Worm (Caenorhabditis elegans) whole organism, L1 larva: Measurements from ENCODE around the gene H37A05.4.

Experiments
- C16A3.4 ChIP-seq: fragments of 150-350 bp; optimal IDR thresholded peaks from 2 replicates; lab custom pipeline; 2014; ENCODE audit warnings: missing biosample characterization, missing genetic modification characterization
- F16B12.6 ChIP-seq: fragments of 150-350 bp; optimal IDR thresholded peaks from 2 replicates; lab custom pipeline; 2014; ENCODE audit warnings: missing biosample characterization, missing genetic modification characterization
- alr-1 ChIP-seq: fragments of 200-800 bp; sonication (Bioruptor generic); optimal IDR thresholded peaks from 2 replicates; lab custom pipeline; 2018; ENCODE audit warnings: borderline replicate concordance, mild to moderate bottlenecking, missing genetic modification characterization, missing compliant biosample characterization
- aly-2 ChIP-seq: fragments of 150-350 bp; optimal IDR thresholded peaks from 2 replicates; lab custom pipeline; 2014; ENCODE audit warnings: missing biosample characterization, missing genetic modification characterization
- blmp-1 ChIP-seq: fragments of 150-350 bp; optimal IDR thresholded peaks from 2 replicates; lab custom pipeline; 2014; ENCODE audit warnings: missing biosample characterization, missing genetic modification characterization
- ceh-63 ChIP-seq: fragments of 200-800 bp; sonication (Bioruptor generic); optimal IDR thresholded peaks from 2 replicates; lab custom pipeline; 2018; ENCODE audit warnings: mild to moderate bottlenecking, missing genetic modification characterization, missing compliant biosample characterization
- ceh-88 ChIP-seq: fragments of 200-800 bp; sonication (Bioruptor generic); IDR thresholded peaks from 2 replicates; pipeline ENCODE4 v1.3.6; 2022; ENCODE audit warnings: missing genetic modification characterization, missing compliant biosample characterization
- ceh-90 ChIP-seq: sonication (generic microtip); optimal IDR thresholded peaks from 2 replicates; lab custom pipeline; 2016; ENCODE audit warnings: missing genetic modification characterization, missing compliant biosample characterization
- dsc-1 ChIP-seq: sonication (generic microtip); optimal IDR thresholded peaks from 2 replicates; lab custom pipeline; 2016; ENCODE audit warnings: mild to moderate bottlenecking, missing genetic modification characterization, missing compliant biosample characterization
- efl-1 ChIP-seq, 4 experiments: fragments of 150-350 bp; optimal IDR thresholded peaks in 3 of 4; peaks in 1 of 4; 1 replicate in 1 of 4; 2 replicates in 3 of 4; lab custom pipeline; 2014; ENCODE audit warnings: missing biosample characterization in 2 of 4, missing genetic modification characterization in 2 of 4, missing genetic modification reagents in 2 of 4
- efl-3 ChIP-seq: fragments of 200-800 bp; sonication (Bioruptor generic); optimal IDR thresholded peaks from 2 replicates; lab custom pipeline; 2018; ENCODE audit warnings: mild to moderate bottlenecking, missing genetic modification characterization, missing compliant biosample characterization
- egl-13 ChIP-seq: sonication (generic microtip); optimal IDR thresholded peaks from 2 replicates; lab custom pipeline; 2016; ENCODE audit warnings: missing genotype, missing genetic modification reagents, missing genetic modification characterization, missing compliant biosample characterization
- elt-2 ChIP-seq: sonication (generic microtip); optimal IDR thresholded peaks from 2 replicates; lab custom pipeline; 2016; ENCODE audit warnings: missing genetic modification characterization, mild to moderate bottlenecking, inconsistent platforms, missing compliant biosample characterization, missing genetic modification reagents
- fkh-10 ChIP-seq: sonication (generic microtip); optimal IDR thresholded peaks from 2 replicates; lab custom pipeline; 2017; ENCODE audit warnings: missing biosample characterization, missing genetic modification reagents, missing genetic modification characterization
- fkh-4 ChIP-seq: sonication (generic microtip); optimal IDR thresholded peaks from 2 replicates; lab custom pipeline; 2016; ENCODE audit warnings: missing compliant biosample characterization, missing genetic modification characterization, borderline replicate concordance
- fkh-8 ChIP-seq: sonication (generic microtip); optimal IDR thresholded peaks from 2 replicates; lab custom pipeline; 2016; ENCODE audit warnings: mild to moderate bottlenecking, missing genetic modification characterization, missing compliant biosample characterization
- fos-1 ChIP-seq: fragments of 150-350 bp; optimal IDR thresholded peaks from 2 replicates; lab custom pipeline; 2014; ENCODE audit warnings: missing biosample characterization, missing genetic modification characterization
- grh-1 ChIP-seq: fragments of 200-800 bp; sonication (Bioruptor generic); IDR thresholded peaks from 2 replicates; pipeline ENCODE4 v1.3.6; 2022; ENCODE audit warnings: missing genetic modification reagents, missing genetic modification characterization, missing compliant biosample characterization
- hlh-17 ChIP-seq: fragments of 200-800 bp; sonication (Bioruptor generic); optimal IDR thresholded peaks from 2 replicates; lab custom pipeline; 2018; ENCODE audit warnings: missing genetic modification characterization, mild to moderate bottlenecking, missing compliant biosample characterization, moderate library complexity, borderline replicate concordance
- hlh-4 ChIP-seq: sonication (generic microtip); optimal IDR thresholded peaks from 2 replicates; lab custom pipeline; 2016; ENCODE audit warnings: mild to moderate bottlenecking, missing genetic modification characterization, missing compliant biosample characterization
- isw-1 ChIP-seq: fragments of 200-800 bp; sonication (Bioruptor generic); IDR thresholded peaks from 2 replicates; pipeline ENCODE4 v1.3.6; 2022; ENCODE audit warnings: missing genetic modification characterization, missing compliant biosample characterization
- lin-14 ChIP-seq: fragments of 200-800 bp; sonication (Bioruptor generic); optimal IDR thresholded peaks from 2 replicates; lab custom pipeline; 2018; ENCODE audit warnings: mild to moderate bottlenecking, missing genetic modification characterization, moderate library complexity, missing compliant biosample characterization
- lin-15B ChIP-seq: fragments of 150-350 bp; sonication (generic microtip); optimal IDR thresholded peaks from 3 replicates; lab custom pipeline; 2014; ENCODE audit warnings: missing biosample characterization, missing genetic modification characterization
- lsy-2 ChIP-seq, 2 experiments: fragments of 150-350 bp; optimal IDR thresholded peaks; 2 replicates each; lab custom pipeline; 2014; ENCODE audit warnings: missing biosample characterization in 2 of 2, missing genetic modification characterization in 2 of 2
- mab-9 ChIP-seq: fragments of 200-800 bp; sonication (Bioruptor generic); IDR thresholded peaks from 2 replicates; pipeline ENCODE4 v1.3.6; 2022; ENCODE audit warnings: missing genetic modification reagents, missing genetic modification characterization, missing compliant biosample characterization
- mdl-1 ChIP-seq, 2 experiments: fragments of 150-350 bp; optimal IDR thresholded peaks; 2 replicates each; lab custom pipeline; 2014 to 2017; ENCODE audit warnings: missing biosample characterization in 2 of 2, missing genetic modification characterization in 2 of 2, inconsistent platforms in 1 of 2
- mef-2 ChIP-seq: fragments of 150-350 bp; optimal IDR thresholded peaks from 2 replicates; lab custom pipeline; 2014; ENCODE audit warnings: missing biosample characterization, missing genetic modification characterization
- nhr-12 ChIP-seq: sonication (generic microtip); optimal IDR thresholded peaks from 2 replicates; lab custom pipeline; 2017; ENCODE audit warnings: missing biosample characterization, missing genetic modification characterization
- nhr-19 ChIP-seq: fragments of 200-800 bp; sonication (Bioruptor generic); conservative IDR thresholded peaks from 2 replicates; pipeline ENCODE4 v1.3.6; 2022; ENCODE audit warnings: missing genetic modification characterization, missing compliant biosample characterization
- nhr-20 ChIP-seq: sonication (generic microtip); optimal IDR thresholded peaks from 2 replicates; lab custom pipeline; 2016; ENCODE audit warnings: mild to moderate bottlenecking, missing genetic modification characterization, missing compliant biosample characterization
- nhr-47 ChIP-seq: sonication (generic microtip); optimal IDR thresholded peaks from 2 replicates; lab custom pipeline; 2016; ENCODE audit warnings: mild to moderate bottlenecking, missing genetic modification characterization, moderate library complexity, missing compliant biosample characterization
- nhr-71 ChIP-seq: sonication (generic microtip); optimal IDR thresholded peaks from 2 replicates; lab custom pipeline; 2016; ENCODE audit warnings: mild to moderate bottlenecking, missing genetic modification characterization, moderate library complexity, missing compliant biosample characterization
- nhr-77 ChIP-seq: fragments of 150-350 bp; optimal IDR thresholded peaks from 2 replicates; lab custom pipeline; 2014; ENCODE audit warnings: missing biosample characterization, missing genetic modification characterization
- nhr-84 ChIP-seq: sonication (generic microtip); optimal IDR thresholded peaks from 2 replicates; lab custom pipeline; 2017; ENCODE audit warnings: missing biosample characterization, missing genetic modification characterization
- snpc-4 ChIP-seq: fragments of 150-350 bp; optimal IDR thresholded peaks from 2 replicates; lab custom pipeline; 2014; ENCODE audit warnings: missing biosample characterization, missing genetic modification characterization
- snu-23 ChIP-seq: sonication (generic microtip); optimal IDR thresholded peaks from 2 replicates; lab custom pipeline; 2016; ENCODE audit warnings: missing genetic modification characterization, missing compliant biosample characterization
- sptf-1 ChIP-seq: fragments of 150-350 bp; optimal IDR thresholded peaks from 2 replicates; lab custom pipeline; 2014; ENCODE audit warnings: missing biosample characterization, missing genetic modification characterization
- sup-37 ChIP-seq: fragments of 200-800 bp; sonication (Bioruptor generic); optimal IDR thresholded peaks from 2 replicates; lab custom pipeline; 2018; ENCODE audit warnings: mild to moderate bottlenecking, missing genetic modification characterization, missing compliant biosample characterization
- swsn-7 ChIP-seq: sonication (generic microtip); optimal IDR thresholded peaks from 2 replicates; lab custom pipeline; 2016; ENCODE audit warnings: missing genetic modification characterization, missing compliant biosample characterization
- tbx-2 ChIP-seq: sonication (generic microtip); optimal IDR thresholded peaks from 2 replicates; lab custom pipeline; 2016; ENCODE audit warnings: missing genetic modification characterization, missing compliant biosample characterization
- tlp-1 ChIP-seq: fragments of 150-350 bp; optimal IDR thresholded peaks from 2 replicates; lab custom pipeline; 2014; ENCODE audit warnings: missing biosample characterization, missing genetic modification characterization
- unc-86 ChIP-seq: sonication (generic microtip); optimal IDR thresholded peaks from 2 replicates; lab custom pipeline; 2016; ENCODE audit warnings: missing genetic modification characterization, missing compliant biosample characterization
- unc-98 ChIP-seq: fragments of 200-800 bp; sonication (Bioruptor generic); IDR thresholded peaks from 2 replicates; pipeline ENCODE4 v1.3.6; 2022; ENCODE audit warnings: missing genetic modification characterization, missing compliant biosample characterization
- zag-1 ChIP-seq: fragments of 150-350 bp; optimal IDR thresholded peaks from 2 replicates; lab custom pipeline; 2014; ENCODE audit warnings: missing biosample characterization, missing genetic modification characterization
- zip-4 ChIP-seq: fragments of 200-800 bp; sonication (Bioruptor generic); optimal IDR thresholded peaks from 2 replicates; lab custom pipeline; 2018; ENCODE audit warnings: mild to moderate bottlenecking, missing genetic modification characterization, moderate library complexity, missing compliant biosample characterization
- ztf-4 ChIP-seq: fragments of 150-350 bp; optimal IDR thresholded peaks from 2 replicates; lab custom pipeline; 2014; ENCODE audit warnings: missing biosample characterization, missing genetic modification characterization

Gene H37A05.4

DNA sequence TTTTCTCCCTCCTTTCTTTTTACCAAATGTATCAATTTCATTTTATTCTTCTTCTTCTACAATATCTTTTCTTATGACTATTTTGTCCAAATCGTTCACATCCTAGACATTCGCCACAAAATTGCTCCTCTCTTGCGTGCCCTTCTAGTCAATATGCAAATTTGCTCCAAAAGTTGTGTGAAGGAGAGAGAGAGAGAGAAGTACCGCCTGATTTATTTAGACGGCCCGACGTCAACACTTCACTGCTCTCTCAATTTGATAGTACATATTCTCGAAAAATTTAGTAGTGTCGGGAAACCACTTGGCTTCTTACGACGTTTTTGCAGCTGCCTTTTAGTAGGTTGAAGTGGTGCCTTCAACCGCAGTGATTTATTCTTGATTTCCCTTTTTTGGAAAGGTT, 36.9 kb upstream of the H37A05.4 start:
- TF ChIP-seq egl-13, result no peak
- no peak for TF ChIP-seq ceh-88 (GFP tag; lab: Robert Waterston, UW)
- no peak for TF ChIP-seq nhr-12
- no peak for TF ChIP-seq nhr-77 (tag; lab: Kevin White, UChicago)
- TF ChIP-seq unc-86, result no peak
- TF ChIP-seq zag-1 (tag; lab: Kevin White, UChicago), result no peak
- TF ChIP-seq lin-14 (GFP tag; lab: Kevin White, UChicago), result peak; percentile 51

DNA sequence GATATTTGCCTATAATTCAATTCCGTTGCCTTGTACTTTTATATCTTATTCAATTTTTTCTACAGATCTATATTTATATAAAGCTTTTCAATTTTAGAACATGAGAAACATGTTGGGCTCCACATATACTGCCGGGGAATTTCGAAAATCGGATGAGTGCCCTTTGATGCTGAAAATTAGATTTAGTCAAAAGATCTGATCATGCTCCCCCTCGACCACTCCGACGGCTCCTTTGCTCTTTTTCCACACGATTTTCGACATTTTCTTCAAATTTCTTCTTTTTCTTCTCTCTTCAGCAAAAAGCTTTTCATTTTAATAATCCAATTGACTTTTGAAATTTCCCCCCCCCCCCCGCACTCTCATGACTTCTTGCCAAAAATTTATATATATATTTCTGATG, 31.9 kb upstream of the H37A05.4 start:
- no peak for TF ChIP-seq nhr-19 (GFP tag; lab: Robert Waterston, UW)
- TF ChIP-seq mef-2 (tag; lab: Kevin White, UChicago), result no peak
- TF ChIP-seq fkh-10 (GFP tag; lab: Kevin White, UChicago), result peak; percentile 82
- no peak for TF ChIP-seq hlh-4 (tag; lab: Kevin White, UChicago)
- TF ChIP-seq isw-1 (GFP tag; lab: Robert Waterston, UW), result no peak
- TF ChIP-seq alr-1, result no peak
- peak; percentile 47 for TF ChIP-seq lin-14 (GFP tag; lab: Kevin White, UChicago)
- TF ChIP-seq ceh-90 (tag; lab: Kevin White, UChicago), result no peak
- no peak for TF ChIP-seq zip-4 (GFP tag; lab: Kevin White, UChicago)
- TF ChIP-seq efl-1 (optimal IDR thresholded peaks at IDR 0.05; lab: Kevin White, UChicago), result no peak
- peak in 1 of 2 experiments; percentile 78 for TF ChIP-seq efl-1 (GFP tag; optimal IDR thresholded peaks at IDR 0.05 in 1 of 2; lab: Kevin White, UChicago)
- TF ChIP-seq C16A3.4 (tag; lab: Kevin White, UChicago), result no peak
- no peak for TF ChIP-seq fkh-8 (tag; lab: Kevin White, UChicago)
- TF ChIP-seq nhr-20 (tag; lab: Kevin White, UChicago), result no peak
- no peak for TF ChIP-seq ceh-63
- peak; percentile 2 for TF ChIP-seq nhr-71 (tag; lab: Kevin White, UChicago)
- TF ChIP-seq mab-9 (GFP tag; lab: Robert Waterston, UW), result peak; percentile 12; the same call in 1 of the 2 replicates

DNA sequence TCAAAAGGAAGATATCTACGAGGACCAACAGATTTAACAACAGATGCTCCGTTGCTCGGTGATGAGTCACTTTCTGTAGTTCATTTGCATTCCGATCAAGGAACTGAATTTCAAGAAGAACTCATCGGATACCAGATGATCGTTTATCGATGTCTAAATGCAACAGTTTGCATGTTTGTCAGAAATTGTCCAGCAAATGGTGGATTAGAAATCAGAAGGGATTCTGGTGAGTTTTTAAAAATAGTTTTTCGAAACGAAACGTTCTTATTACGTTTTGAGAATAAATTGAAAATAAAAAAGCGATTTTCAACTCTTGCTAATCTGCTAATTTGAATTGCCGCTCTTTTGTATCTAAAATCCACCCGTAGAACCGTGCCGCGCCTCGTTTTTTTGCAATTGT, 30.3 kb upstream of the H37A05.4 start:
- TF ChIP-seq F16B12.6 (no peak), grh-1 (no peak), lin-14 (GFP tag; lab: Kevin White, UChicago) (no peak), ztf-4 (tag; lab: Kevin White, UChicago) (no peak), hlh-17 (GFP tag; lab: Kevin White, UChicago) (no peak), tbx-2 (no peak), fkh-4 (no peak), nhr-19 (GFP tag; lab: Robert Waterston, UW) (no peak), lsy-2 (tag; optimal IDR thresholded peaks at IDR 0.05; lab: Kevin White, UChicago) (no peak), nhr-47 (tag; lab: Kevin White, UChicago) (no peak)

DNA sequence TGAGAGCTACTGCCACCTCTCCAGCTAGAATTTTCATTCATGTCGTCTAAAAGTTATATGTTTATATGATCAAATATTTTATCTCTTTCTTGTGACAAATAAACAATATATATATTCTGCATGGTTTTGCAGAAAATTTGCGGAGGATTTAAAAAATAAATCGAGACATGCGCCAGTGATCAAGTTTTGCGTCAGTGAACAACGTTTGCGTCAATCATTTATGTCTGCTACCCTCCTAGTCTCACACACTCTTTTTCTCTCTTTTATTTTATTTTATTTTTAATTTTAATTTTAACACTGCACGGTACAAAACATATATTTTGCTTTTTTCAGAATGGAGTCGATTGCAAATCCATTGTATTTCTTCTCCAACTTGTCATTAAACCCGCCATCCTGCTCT, 29.0 kb upstream of the H37A05.4 start, which contains the start of the genes tag-65 and ccz-1:
TSS of gene tag-65 (minus strand) at position 46 of the 400 bp plus-strand sequence.
TSS of gene ccz-1 (plus strand) at position 334 of the 400 bp plus-strand sequence.
- peak; percentile 93 for TF ChIP-seq nhr-20 (tag; lab: Kevin White, UChicago)
- no peak for TF ChIP-seq hlh-17 (GFP tag; lab: Kevin White, UChicago)
- no peak for TF ChIP-seq unc-98 (GFP tag; lab: Robert Waterston, UW)
- peak; percentile 91 for TF ChIP-seq tbx-2
- TF ChIP-seq aly-2 (tag; lab: Kevin White, UChicago), result peak; percentile 87
- TF ChIP-seq dsc-1, result peak; percentile 91
- TF ChIP-seq elt-2, result peak; percentile 62
- TF ChIP-seq nhr-71 (tag; lab: Kevin White, UChicago), result peak; percentile 96
- peak; percentile 93 for TF ChIP-seq lin-14 (GFP tag; lab: Kevin White, UChicago)
- no peak for TF ChIP-seq sptf-1
- peak; percentile 94 for TF ChIP-seq swsn-7 (tag; lab: Kevin White, UChicago)
- TF ChIP-seq lin-15B (tag; lab: Kevin White, UChicago), result peak; percentile 74
- TF ChIP-seq nhr-84 (tag; lab: Kevin White, UChicago), result no peak
- peak; percentile 85 for TF ChIP-seq fos-1 (tag; lab: Kevin White, UChicago)
- TF ChIP-seq mdl-1 (tag; optimal IDR thresholded peaks at IDR 0.05; lab: Kevin White, UChicago), result peak in 1 of 2 experiments; percentile 82
- no peak for TF ChIP-seq hlh-4 (tag; lab: Kevin White, UChicago)
- TF ChIP-seq efl-3 (GFP tag; lab: Kevin White, UChicago), result peak; percentile 26
- TF ChIP-seq ceh-63, result peak; percentile 4
- TF ChIP-seq C16A3.4 (tag; lab: Kevin White, UChicago), result peak; percentile 87
- peak; percentile 65 for TF ChIP-seq zag-1 (tag; lab: Kevin White, UChicago)
- TF ChIP-seq snu-23 (GFP tag; lab: Kevin White, UChicago), result peak; percentile 94
- peak; percentile 89 for TF ChIP-seq snpc-4 (tag; lab: Kevin White, UChicago)
- no peak for TF ChIP-seq ceh-90 (tag; lab: Kevin White, UChicago)
- TF ChIP-seq egl-13, result peak; percentile 68
- TF ChIP-seq nhr-47 (tag; lab: Kevin White, UChicago), result peak; percentile 95
- no peak for TF ChIP-seq tlp-1 (tag; lab: Kevin White, UChicago)
- peak; percentile 82 for TF ChIP-seq blmp-1
- TF ChIP-seq sup-37 (GFP tag; lab: Kevin White, UChicago), result peak; percentile 66
